Fruit fly (Drosophila melanogaster): ENCODE measurements around the gene RpL30.
A peak's percentile ranks its signal among the peaks of the same experiment; 100 is the strongest.

Gene RpL30

DNA sequence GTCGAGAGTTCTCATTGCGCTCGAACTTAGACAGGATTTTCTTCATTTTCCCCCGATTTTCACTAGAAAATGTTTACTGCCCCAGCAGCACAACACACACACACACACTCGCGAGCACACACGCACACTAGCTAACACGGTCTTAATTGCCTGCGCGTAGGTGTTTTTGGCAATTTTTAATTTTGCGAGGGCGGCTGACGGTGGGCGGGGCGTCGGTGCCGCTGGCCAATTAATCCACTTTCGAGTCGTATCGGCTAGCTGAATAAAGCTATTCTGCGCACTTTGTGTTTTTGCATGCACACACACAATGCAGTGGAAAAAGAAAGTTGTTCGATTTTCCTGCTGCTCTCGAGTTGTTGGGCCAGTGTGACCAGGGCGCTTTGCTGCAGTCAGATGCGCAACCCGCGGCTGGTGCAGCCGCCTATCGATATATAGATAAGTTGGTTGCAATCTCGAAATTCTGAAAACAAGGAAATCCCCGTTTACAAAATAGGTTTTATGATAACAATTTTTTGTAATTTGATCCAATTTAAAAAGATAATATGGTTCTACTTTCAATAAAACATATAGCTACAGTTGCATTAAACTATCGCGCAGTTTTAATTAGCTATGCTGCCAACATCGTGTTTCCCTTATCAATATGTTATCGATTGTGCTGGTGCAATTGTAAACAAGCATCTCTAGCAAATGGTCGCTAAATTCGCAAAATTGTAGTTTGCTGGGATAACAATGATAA, 40.6 kb downstream of the RpL30 start, which contains the start of the genes Nak and Tango6:
TSS of gene Nak (minus strand) at position 375 of the 736 bp plus-strand sequence.
TSS of gene Tango6 (plus strand) at position 659 of the 736 bp plus-strand sequence.
- no peak for TF ChIP-seq Ssrp (tag; optimal IDR thresholded peaks at IDR 0.05)
- TF ChIP-seq bbx (GFP tag; IDR thresholded peaks at IDR 0.05; ENCODE audit: partially characterized antibody) = peak; percentile 83
- TF ChIP-seq CG6689 (GFP tag; IDR thresholded peaks at IDR 0.05) = no peak
- TF ChIP-seq Hmr (GFP tag; optimal IDR thresholded peaks at IDR 0.05) = peak; percentile 33
- TF ChIP-seq Bgb (GFP tag; IDR thresholded peaks at IDR 0.05; ENCODE audit: partially characterized antibody) = peak; percentile 87
- TF ChIP-seq tin (GFP tag; optimal IDR thresholded peaks at IDR 0.05) = peak; percentile 27
- peak; percentile 15 for TF ChIP-seq gro (GFP tag; optimal IDR thresholded peaks at IDR 0.05)
- peak; percentile 45 for TF ChIP-seq YL-1 (GFP tag; optimal IDR thresholded peaks at IDR 0.05)
- TF ChIP-seq CG5180 (GFP tag; optimal IDR thresholded peaks at IDR 0.05) = no peak
- peak; percentile 10 for TF ChIP-seq CG3838 (GFP tag; optimal IDR thresholded peaks at IDR 0.05)
- no peak for TF ChIP-seq CG7357 (GFP tag; IDR thresholded peaks at IDR 0.05)
- TF ChIP-seq CG14710 (tag; optimal IDR thresholded peaks at IDR 0.05) = peak; percentile 80
- peak in 1 of 2 experiments; percentile 16 for TF ChIP-seq insv (GFP tag; optimal IDR thresholded peaks at IDR 0.05)
- peak; percentile 96 for TF ChIP-seq unc-4 (GFP tag; IDR thresholded peaks at IDR 0.05; ENCODE audit: partially characterized antibody)
- peak; percentile 77 for TF ChIP-seq Opbp (GFP tag; IDR thresholded peaks at IDR 0.05; ENCODE audit: partially characterized antibody)
- TF ChIP-seq CG17568 (GFP tag; optimal IDR thresholded peaks at IDR 0.05) = no peak
- no peak for TF ChIP-seq Rx (GFP tag; IDR thresholded peaks at IDR 0.05)
- peak; percentile 28 for TF ChIP-seq dmrt11E (tag; optimal IDR thresholded peaks at IDR 0.05)
- no peak for TF ChIP-seq jumu (GFP tag; optimal IDR thresholded peaks at IDR 0.05)
- TF ChIP-seq sd (tag; optimal IDR thresholded peaks at IDR 0.05) = peak; percentile 36
- TF ChIP-seq Drgx (GFP tag; IDR thresholded peaks at IDR 0.05) = no peak
- TF ChIP-seq CG13894 (tag; optimal IDR thresholded peaks at IDR 0.05) = no peak
- TF ChIP-seq Med (GFP tag) = peak; percentile 83
- TF ChIP-seq zen2 (GFP tag; IDR thresholded peaks at IDR 0.05; ENCODE audit: partially characterized antibody) = peak; percentile 88; the same call in 2 of the 3 replicates
- TF ChIP-seq Usf (GFP tag; optimal IDR thresholded peaks at IDR 0.05) = no peak
- TF ChIP-seq sc (optimal IDR thresholded peaks at IDR 0.05) = no peak
- no peak for TF ChIP-seq sc (GFP tag; optimal IDR thresholded peaks at IDR 0.05)
- TF ChIP-seq Doc3 (GFP tag; IDR thresholded peaks at IDR 0.05; ENCODE audit: partially characterized antibody) = peak; percentile 96
- TF ChIP-seq CG6813 (GFP tag; optimal IDR thresholded peaks at IDR 0.05) = no peak
- peak; percentile 28 for TF ChIP-seq CG2678 (tag; optimal IDR thresholded peaks at IDR 0.05)
- peak; percentile 96 for TF ChIP-seq vnd (GFP tag; IDR thresholded peaks at IDR 0.05; ENCODE audit: partially characterized antibody)
- TF ChIP-seq ato (GFP tag; IDR thresholded peaks at IDR 0.05; ENCODE audit: partially characterized antibody) = peak; percentile 62; the same call in 1 of the 2 replicates
- no peak for TF ChIP-seq chm (GFP tag; IDR thresholded peaks at IDR 0.05)
- no peak for TF ChIP-seq Hr78 (GFP tag; optimal IDR thresholded peaks at IDR 0.05)
- peak; percentile 65 for TF ChIP-seq CoRest (tag; optimal IDR thresholded peaks at IDR 0.05)
- no peak for TF ChIP-seq Side (GFP tag; optimal IDR thresholded peaks at IDR 0.05)
- no peak for TF ChIP-seq usp (GFP tag; optimal IDR thresholded peaks at IDR 0.05)
- TF ChIP-seq CG16779 (GFP tag; IDR thresholded peaks at IDR 0.05) = no peak
- peak; percentile 88 for TF ChIP-seq MESR4 (GFP tag; optimal IDR thresholded peaks at IDR 0.05)
- TF ChIP-seq dan (GFP tag; IDR thresholded peaks at IDR 0.05) = no peak
- TF ChIP-seq en (GFP tag; optimal IDR thresholded peaks at IDR 0.05) = no peak
- no peak for TF ChIP-seq z (GFP tag; IDR thresholded peaks at IDR 0.05)
- TF ChIP-seq CG12744 (GFP tag; optimal IDR thresholded peaks at IDR 0.05) = no peak
- TF ChIP-seq CG14050 (GFP tag; IDR thresholded peaks at IDR 0.05) = no peak
- TF ChIP-seq slp2 (GFP tag; optimal IDR thresholded peaks at IDR 0.05) = no peak
- TF ChIP-seq CG6683 (GFP tag; optimal IDR thresholded peaks at IDR 0.05) = no peak
- peak; percentile 50 for TF ChIP-seq CG15601 (tag; optimal IDR thresholded peaks at IDR 0.05)
- no peak for TF ChIP-seq Hand (GFP tag; optimal IDR thresholded peaks at IDR 0.05)

Measured in whole organism, embryonic.